Worm (Caenorhabditis elegans): ENCODE results near the gene memo-1.

- TF ChIP-seq lin-15B (tag; optimal IDR thresholded peaks at IDR 0.05) (no peak), unc-62 (GFP tag; optimal IDR thresholded peaks at IDR 0.05) (no peak), nfya-1 (tag; optimal IDR thresholded peaks at IDR 0.05; ENCODE audit: insufficient read depth) (no peak), tbx-2 (tag; optimal IDR thresholded peaks at IDR 0.05) (no peak), nhr-28 (tag; optimal IDR thresholded peaks at IDR 0.05) (no peak), skn-1 (tag; optimal IDR thresholded peaks at IDR 0.05) (no peak), ZK546.5 (tag; optimal IDR thresholded peaks at IDR 0.05) (no peak), nhr-77 (tag; optimal IDR thresholded peaks at IDR 0.05) (no peak), ceh-82 (tag; optimal IDR thresholded peaks at IDR 0.05) (no peak), egl-27 (tag; optimal IDR thresholded peaks at IDR 0.05) (no peak)
Measured at ce11 chrV:7824138-7824537, 22.8 kb downstream of the memo-1 start.
